Worm (Caenorhabditis elegans) whole organism, L1 larva: ENCODE measurements around the gene sek-3.

Experiments
- dpl-1 ChIP-seq, 3 experiments: fragments of 150-350 bp in 2 of 3; sonication (generic microtip) in 1 of 3; optimal IDR thresholded peaks; 2 replicates each; lab custom pipeline; 2014 to 2017; ENCODE audit warnings: missing biosample characterization in 3 of 3, missing genetic modification characterization in 3 of 3, missing genetic modification reagents in 3 of 3
- egl-13 ChIP-seq: sonication (generic microtip); optimal IDR thresholded peaks from 2 replicates; lab custom pipeline; 2016; ENCODE audit warnings: missing genotype, missing genetic modification reagents, missing genetic modification characterization, missing compliant biosample characterization
- fkh-10 ChIP-seq: sonication (generic microtip); optimal IDR thresholded peaks from 2 replicates; lab custom pipeline; 2017; ENCODE audit warnings: missing biosample characterization, missing genetic modification reagents, missing genetic modification characterization
- fkh-4 ChIP-seq: sonication (generic microtip); optimal IDR thresholded peaks from 2 replicates; lab custom pipeline; 2016; ENCODE audit warnings: missing compliant biosample characterization, missing genetic modification characterization, borderline replicate concordance
- fos-1 ChIP-seq: fragments of 150-350 bp; optimal IDR thresholded peaks from 2 replicates; lab custom pipeline; 2014; ENCODE audit warnings: missing biosample characterization, missing genetic modification characterization
- lin-13 ChIP-seq: fragments of 150-350 bp; optimal IDR thresholded peaks from 2 replicates; lab custom pipeline; 2014; ENCODE audit warnings: missing biosample characterization, missing genetic modification reagents, missing genetic modification characterization
- mab-9 ChIP-seq: fragments of 200-800 bp; sonication (Bioruptor generic); IDR thresholded peaks from 2 replicates; pipeline ENCODE4 v1.3.6; 2022; ENCODE audit warnings: missing genetic modification reagents, missing genetic modification characterization, missing compliant biosample characterization
- mef-2 ChIP-seq: fragments of 150-350 bp; optimal IDR thresholded peaks from 2 replicates; lab custom pipeline; 2014; ENCODE audit warnings: missing biosample characterization, missing genetic modification characterization
- nhr-237 ChIP-seq: fragments of 150-350 bp; optimal IDR thresholded peaks from 2 replicates; lab custom pipeline; 2014; ENCODE audit warnings: missing biosample characterization, missing genetic modification characterization
- nhr-28 ChIP-seq: fragments of 150-350 bp; optimal IDR thresholded peaks from 2 replicates; lab custom pipeline; 2014; ENCODE audit warnings: missing biosample characterization, missing genetic modification characterization
- nhr-76 ChIP-seq: sonication (generic microtip); optimal IDR thresholded peaks from 2 replicates; lab custom pipeline; 2017; ENCODE audit warnings: missing biosample characterization, missing genetic modification characterization
- rnt-1 ChIP-seq: sonication (generic microtip); optimal IDR thresholded peaks from 2 replicates; lab custom pipeline; 2016; ENCODE audit warnings: mild to moderate bottlenecking, missing genetic modification characterization, moderate library complexity, missing compliant biosample characterization
- skn-1 ChIP-seq: fragments of 150-350 bp; optimal IDR thresholded peaks from 2 replicates; lab custom pipeline; 2014; ENCODE audit warnings: missing biosample characterization, missing genetic modification characterization
- unc-62 ChIP-seq: fragments of 150-350 bp; optimal IDR thresholded peaks from 2 replicates; lab custom pipeline; 2014; ENCODE audit warnings: missing biosample characterization, missing genetic modification reagents, missing genetic modification characterization

DNA sequence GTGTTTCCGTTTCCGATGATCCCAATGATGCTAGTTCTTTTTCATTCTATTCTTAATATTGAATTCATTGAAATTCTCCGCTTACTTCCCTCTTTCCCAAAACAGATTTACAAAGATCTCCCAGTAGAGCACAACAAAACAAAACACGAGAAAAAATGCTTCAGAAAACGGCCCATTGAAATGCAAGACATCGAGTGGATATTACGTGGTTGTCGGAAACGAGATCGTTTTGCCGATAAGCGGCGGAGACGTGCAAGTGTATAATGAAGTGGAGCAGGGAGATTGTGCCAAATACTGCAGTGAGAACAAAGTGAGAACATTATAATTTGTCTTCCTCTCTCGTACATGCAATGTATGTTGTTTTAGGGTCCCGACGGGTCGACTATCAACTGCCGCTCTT lies 8.8 kb downstream of the sek-3 start:
- no peak for TF ChIP-seq nhr-28 (tag; lab: Kevin White, UChicago)
- no peak for TF ChIP-seq nhr-237 (tag; lab: Kevin White, UChicago)
- no peak for TF ChIP-seq dpl-1 (GFP tag; optimal IDR thresholded peaks at IDR 0.05; lab: Kevin White, UChicago)
- no peak for TF ChIP-seq mef-2
- no peak for TF ChIP-seq egl-13 (tag; lab: Kevin White, UChicago)
- TF ChIP-seq fkh-10: no peak
- no peak for TF ChIP-seq unc-62
- TF ChIP-seq rnt-1 (tag; lab: Kevin White, UChicago): no peak
- TF ChIP-seq nhr-76 (tag; lab: Kevin White, UChicago): no peak
- TF ChIP-seq lin-13 (GFP tag; lab: Kevin White, UChicago): no peak
- no peak for TF ChIP-seq mab-9 (GFP tag; lab: Robert Waterston, UW)
- TF ChIP-seq fos-1 (tag; lab: Kevin White, UChicago): no peak
- TF ChIP-seq skn-1 (tag; lab: Kevin White, UChicago): no peak
- TF ChIP-seq fkh-4 (tag; lab: Kevin White, UChicago): no peak
